Worm (Caenorhabditis elegans): ENCODE data around the gene R10H10.4.

- TF ChIP-seq ama-1 (optimal IDR thresholded peaks at IDR 0.05): no peak
- TF ChIP-seq tbx-11 (GFP tag; IDR thresholded peaks at IDR 0.05): no peak
- TF ChIP-seq flt-1 (GFP tag; IDR thresholded peaks at IDR 0.05): no peak
These were observed 34.4 kb upstream of the R10H10.4 start, which contains the start of gene F13B12.2 for ce11 chrIV:10429129-10429528.

Measured in whole organism, early embryonic.